Fruit fly (Drosophila melanogaster): Measurements from ENCODE around the gene Msp300.
A peak's percentile ranks its signal among the peaks of the same experiment; 100 is the strongest.

- TF ChIP-seq Sry-β (GFP tag; optimal IDR thresholded peaks at IDR 0.05) (peak; percentile 97), Hr78 (GFP tag; optimal IDR thresholded peaks at IDR 0.05) (no peak), CG11456 (GFP tag; IDR thresholded peaks at IDR 0.05) (no peak; the same call in 2 of the 3 replicates), mld (GFP tag; IDR thresholded peaks at IDR 0.05; ENCODE audit: partially characterized antibody) (no peak), CG10321 (GFP tag; IDR thresholded peaks at IDR 0.05) (no peak), Xbp1 (GFP tag; optimal IDR thresholded peaks at IDR 0.05) (peak; percentile 53), CG30431 (GFP tag; optimal IDR thresholded peaks at IDR 0.05) (no peak)
Measured at dm6 chr2L:5059645-5060254, 40.9 kb upstream of the Msp300 start, which contains the start of gene Rpn11.

All from whole organism, embryonic.